Worm (Caenorhabditis elegans) whole organism, young adult: Measurements from ENCODE around the gene F28C6.8.
A peak's percentile ranks its signal among the peaks of the same experiment; 100 is the strongest.

ENCODE experiments used
- B0019.2 ChIP-seq: fragments of 200-800 bp; sonication (Bioruptor generic); conservative IDR thresholded peaks from 2 replicates; pipeline ENCODE4 v1.3.6; 2022; ENCODE audit warnings: missing genetic modification reagents, missing genetic modification characterization, missing compliant biosample characterization
- B0035.1 ChIP-seq: sonication (generic microtip); optimal IDR thresholded peaks from 2 replicates; lab custom pipeline; 2016; ENCODE audit warnings: missing genetic modification characterization, mild to moderate bottlenecking, missing compliant biosample characterization, missing genotype, missing genetic modification reagents
- B0336.3 ChIP-seq: fragments of 200-800 bp; sonication (Bioruptor generic); IDR thresholded peaks from 2 replicates; pipeline ENCODE4 v1.3.6; 2022; ENCODE audit warnings: missing genetic modification characterization, missing compliant biosample characterization
- C06A6.2 ChIP-seq: fragments of 200-800 bp; sonication (Bioruptor generic); conservative IDR thresholded peaks from 2 replicates; pipeline ENCODE4 v1.3.6; 2022; ENCODE audit warnings: missing genetic modification characterization, missing compliant biosample characterization
- C17E4.6 ChIP-seq: fragments of 200-800 bp; sonication (Bioruptor generic); IDR thresholded peaks from 2 replicates; pipeline ENCODE4 v1.3.6; 2022; ENCODE audit warnings: missing genetic modification reagents, missing genetic modification characterization, missing compliant biosample characterization
- D2030.7 ChIP-seq: fragments of 200-800 bp; sonication (Bioruptor generic); IDR thresholded peaks from 2 replicates; pipeline ENCODE4 v1.3.6; 2022; ENCODE audit warnings: missing genetic modification reagents, missing genetic modification characterization, missing compliant biosample characterization
- F22D6.2 ChIP-seq: sonication (generic microtip); optimal IDR thresholded peaks from 2 replicates; lab custom pipeline; 2016; ENCODE audit warnings: mild to moderate bottlenecking, missing genetic modification characterization, missing compliant biosample characterization
- F57A8.1 ChIP-seq: fragments of 200-800 bp; sonication (Bioruptor generic); optimal IDR thresholded peaks from 2 replicates; lab custom pipeline; 2018; ENCODE audit warnings: mild to moderate bottlenecking, missing genetic modification characterization, moderate library complexity, missing compliant biosample characterization
- ama-1 ChIP-seq, 3 experiments: fragments of 150-350 bp in 1 of 3; sonication (generic microtip) in 2 of 3; optimal IDR thresholded peaks; 2 replicates each; lab custom pipeline; 2014 to 2018; ENCODE audit warnings: missing biosample characterization in 2 of 3, missing genetic modification characterization in 2 of 3, missing genetic modification reagents in 2 of 3
- aptf-2 ChIP-seq: fragments of 200-800 bp; sonication (Bioruptor generic); conservative IDR thresholded peaks from 2 replicates; pipeline ENCODE4 v1.3.6; 2022; ENCODE audit warnings: missing genetic modification reagents, missing genetic modification characterization, missing compliant biosample characterization
- attf-3 ChIP-seq: fragments of 200-800 bp; sonication (Bioruptor generic); conservative IDR thresholded peaks from 2 replicates; pipeline ENCODE4 v1.3.6; 2022; ENCODE audit warnings: missing genetic modification reagents, missing genetic modification characterization, missing compliant biosample characterization
- attf-5 ChIP-seq: fragments of 200-800 bp; sonication (Bioruptor generic); optimal IDR thresholded peaks from 2 replicates; lab custom pipeline; 2018; ENCODE audit warnings: mild to moderate bottlenecking, missing genetic modification characterization, missing compliant biosample characterization
- bed-1 ChIP-seq: fragments of 200-800 bp; sonication (Bioruptor generic); IDR thresholded peaks from 2 replicates; pipeline ENCODE4 v1.3.6; 2022; ENCODE audit warnings: missing genetic modification reagents, missing genetic modification characterization, missing compliant biosample characterization
- bed-2 ChIP-seq: fragments of 200-800 bp; sonication (Bioruptor generic); IDR thresholded peaks from 2 replicates; pipeline ENCODE4 v1.3.6; 2022; ENCODE audit warnings: missing genetic modification reagents, missing genetic modification characterization, missing compliant biosample characterization
- ccch-3 ChIP-seq: fragments of 200-800 bp; sonication (Bioruptor generic); optimal IDR thresholded peaks from 2 replicates; lab custom pipeline; 2018; ENCODE audit warnings: mild to moderate bottlenecking, missing genetic modification characterization, missing compliant biosample characterization
- cebp-1 ChIP-seq, 2 experiments: fragments of 200-800 bp in 1 of 2; sonication (Bioruptor generic) in 1 of 2; sonication (generic microtip) in 1 of 2; IDR thresholded peaks in 1 of 2; optimal IDR thresholded peaks in 1 of 2; 2 replicates each; pipeline versions ENCODE4 v1.3.6 to Lab custom; 2017 to 2022; ENCODE audit warnings: missing compliant biosample characterization in 2 of 2, missing genetic modification characterization in 2 of 2, mild to moderate bottlenecking in 1 of 2, missing genetic modification reagents in 1 of 2, moderate library complexity in 1 of 2
- cebp-2 ChIP-seq: fragments of 200-800 bp; sonication (Bioruptor generic); IDR thresholded peaks from 2 replicates; pipeline ENCODE4 v1.3.6; 2022; ENCODE audit warnings: missing genetic modification characterization, missing compliant biosample characterization
- ceh-100 ChIP-seq: fragments of 200-800 bp; sonication (Bioruptor generic); IDR thresholded peaks from 2 replicates; pipeline ENCODE4 v1.3.6; 2022; ENCODE audit warnings: missing genetic modification reagents, missing genetic modification characterization, missing compliant biosample characterization
- ceh-27 ChIP-seq: fragments of 200-800 bp; sonication (Bioruptor generic); optimal IDR thresholded peaks from 2 replicates; lab custom pipeline; 2018; ENCODE audit warnings: mild to moderate bottlenecking, missing genetic modification characterization, moderate library complexity, missing compliant biosample characterization
- ceh-58 ChIP-seq: fragments of 200-800 bp; sonication (Bioruptor generic); IDR thresholded peaks from 2 replicates; pipeline ENCODE4 v1.3.6; 2022; ENCODE audit warnings: missing genetic modification characterization, missing compliant biosample characterization
- ceh-79 ChIP-seq: sonication (generic microtip); optimal IDR thresholded peaks from 2 replicates; lab custom pipeline; 2017; ENCODE audit warnings: mild to moderate bottlenecking, missing genetic modification characterization, missing compliant biosample characterization
- dox-1 ChIP-seq: fragments of 200-800 bp; sonication (Bioruptor generic); IDR thresholded peaks from 2 replicates; pipeline ENCODE4 v1.3.6; 2022; ENCODE audit warnings: missing genetic modification reagents, missing genetic modification characterization, missing compliant biosample characterization
- dpff-1 ChIP-seq: sonication (generic microtip); optimal IDR thresholded peaks from 2 replicates; lab custom pipeline; 2017; ENCODE audit warnings: mild to moderate bottlenecking, missing genetic modification characterization, missing compliant biosample characterization
- dpl-1 ChIP-seq: fragments of 150-350 bp; optimal IDR thresholded peaks from 2 replicates; lab custom pipeline; 2014; ENCODE audit warnings: missing biosample characterization, missing genetic modification reagents, missing genetic modification characterization
- hlh-12 ChIP-seq: sonication (generic microtip); optimal IDR thresholded peaks from 2 replicates; lab custom pipeline; 2016; ENCODE audit warnings: missing genetic modification characterization, missing compliant biosample characterization
- hmg-1.2 ChIP-seq: fragments of 200-800 bp; sonication (Bioruptor generic); IDR thresholded peaks from 2 replicates; pipeline ENCODE4 v1.3.6; 2022; ENCODE audit warnings: missing genetic modification reagents, missing genetic modification characterization, missing compliant biosample characterization
- hrde-1 ChIP-seq: sonication (generic microtip); optimal IDR thresholded peaks from 2 replicates; lab custom pipeline; 2016; ENCODE audit warnings: missing genetic modification characterization, mild to moderate bottlenecking, missing compliant biosample characterization, moderate library complexity, missing genotype, missing genetic modification reagents, borderline replicate concordance
- lag-1 ChIP-seq: fragments of 200-800 bp; sonication (Bioruptor generic); IDR thresholded peaks from 2 replicates; pipeline ENCODE4 v1.3.6; 2022; ENCODE audit warnings: missing genetic modification reagents, missing genetic modification characterization, missing compliant biosample characterization
- lin-35 ChIP-seq, 3 experiments: fragments of 150-350 bp in 2 of 3; sonication (generic microtip) in 1 of 3; optimal IDR thresholded peaks; 2 replicates each; lab custom pipeline; 2014 to 2018; ENCODE audit warnings: missing biosample characterization in 3 of 3, missing genetic modification characterization in 3 of 3, missing genetic modification reagents in 3 of 3
- lsl-1 ChIP-seq: fragments of 200-800 bp; sonication (Bioruptor generic); optimal IDR thresholded peaks from 2 replicates; lab custom pipeline; 2018; ENCODE audit warnings: mild to moderate bottlenecking, missing genetic modification characterization, moderate library complexity, missing compliant biosample characterization
- lsy-27 ChIP-seq: sonication (generic microtip); optimal IDR thresholded peaks from 2 replicates; lab custom pipeline; 2017; ENCODE audit warnings: missing genetic modification characterization, mild to moderate bottlenecking, missing compliant biosample characterization, antibody characterized with exemption, missing genotype, borderline replicate concordance; ENCODE audit not compliant: insufficient read depth
- madf-3 ChIP-seq: fragments of 200-800 bp; sonication (Bioruptor generic); IDR thresholded peaks from 2 replicates; pipeline ENCODE4 v1.3.6; 2022; ENCODE audit warnings: missing genetic modification reagents, missing genetic modification characterization, missing compliant biosample characterization
- madf-6 ChIP-seq: fragments of 200-800 bp; sonication (Bioruptor generic); IDR thresholded peaks from 2 replicates; pipeline ENCODE4 v1.3.6; 2022; ENCODE audit warnings: missing genetic modification reagents, missing genetic modification characterization, missing compliant biosample characterization
- madf-8 ChIP-seq: fragments of 200-800 bp; sonication (Bioruptor generic); conservative IDR thresholded peaks from 2 replicates; pipeline ENCODE4 v1.3.6; 2022; ENCODE audit warnings: missing genetic modification reagents, missing genetic modification characterization, missing compliant biosample characterization
- mcd-1 ChIP-seq: fragments of 200-800 bp; sonication (Bioruptor generic); IDR thresholded peaks from 2 replicates; pipeline ENCODE4 v1.3.6; 2022; ENCODE audit warnings: missing genetic modification reagents, missing genetic modification characterization, missing compliant biosample characterization
- mes-4 ChIP-seq: sonication (generic microtip); optimal IDR thresholded peaks from 2 replicates; lab custom pipeline; 2016; ENCODE audit warnings: missing genotype, missing genetic modification characterization, missing compliant biosample characterization
- mxl-1 ChIP-seq: sonication (generic microtip); optimal IDR thresholded peaks from 2 replicates; lab custom pipeline; 2016; ENCODE audit warnings: missing genetic modification characterization, missing compliant biosample characterization
- nhr-179 ChIP-seq: sonication (generic microtip); optimal IDR thresholded peaks from 2 replicates; lab custom pipeline; 2016; ENCODE audit warnings: mild to moderate bottlenecking, missing genetic modification characterization, missing compliant biosample characterization
- pha-4 ChIP-seq: fragments of 150-350 bp; sonication (generic microtip); optimal IDR thresholded peaks from 2 replicates; lab custom pipeline; 2014; ENCODE audit warnings: missing biosample characterization, missing genetic modification reagents, missing genetic modification characterization
- rec-8 ChIP-seq, 2 experiments: sonication (generic microtip); optimal IDR thresholded peaks; 2 replicates each; lab custom pipeline; 2016; ENCODE audit warnings: mild to moderate bottlenecking in 2 of 2, missing genetic modification characterization in 2 of 2, missing genetic modification reagents in 2 of 2, missing genotype in 2 of 2, missing biosample characterization in 1 of 2, missing compliant biosample characterization in 1 of 2, moderate library complexity in 1 of 2
- rpc-1 ChIP-seq, 2 experiments: fragments of 150-350 bp in 1 of 2; sonication (generic microtip) in 1 of 2; optimal IDR thresholded peaks; 2 replicates each; lab custom pipeline; 2014 to 2018; ENCODE audit warnings: missing biosample characterization in 1 of 2, missing genetic modification characterization in 1 of 2, missing genetic modification reagents in 1 of 2, missing genotype in 1 of 2
- somi-1 ChIP-seq: fragments of 200-800 bp; sonication (Bioruptor generic); optimal IDR thresholded peaks from 2 replicates; lab custom pipeline; 2018; ENCODE audit warnings: mild to moderate bottlenecking, missing genetic modification characterization, missing compliant biosample characterization
- sptf-2 ChIP-seq: fragments of 200-800 bp; sonication (Bioruptor generic); optimal IDR thresholded peaks from 2 replicates; lab custom pipeline; 2018; ENCODE audit warnings: mild to moderate bottlenecking, missing genetic modification characterization, missing compliant biosample characterization
- tbx-9 ChIP-seq: sonication (generic microtip); optimal IDR thresholded peaks from 2 replicates; lab custom pipeline; 2016; ENCODE audit warnings: borderline replicate concordance, missing genetic modification characterization, inconsistent platforms, missing compliant biosample characterization
- unc-62 ChIP-seq: fragments of 150-350 bp; optimal IDR thresholded peaks from 2 replicates; lab custom pipeline; 2014; ENCODE audit warnings: missing biosample characterization, missing genetic modification reagents, missing genetic modification characterization
- zfh-2 ChIP-seq: fragments of 200-800 bp; sonication (Bioruptor generic); conservative IDR thresholded peaks from 2 replicates; pipeline ENCODE4 v1.3.6; 2022; ENCODE audit warnings: missing genetic modification reagents, missing genetic modification characterization, missing compliant biosample characterization
- ztf-22 ChIP-seq: fragments of 200-800 bp; sonication (Bioruptor generic); optimal IDR thresholded peaks from 2 replicates; lab custom pipeline; 2018; ENCODE audit warnings: mild to moderate bottlenecking, missing genetic modification characterization, moderate library complexity, missing compliant biosample characterization

F28C6.8 gene

ce11 chrII:8561227-8561626, 45.4 kb upstream of the F28C6.8 start, which contains the start of gene iff-2 (continued):
- TF ChIP-seq D2030.7 (GFP tag; lab: Robert Waterston, UW): no peak
- peak; percentile 99 for TF ChIP-seq pha-4 (tag; lab: Kevin White, UChicago)
- TF ChIP-seq F22D6.2: peak; percentile 90
- TF ChIP-seq hmg-1.2: peak; percentile 95
- TF ChIP-seq madf-6 (GFP tag; lab: Robert Waterston, UW): no peak
- no peak; the same call in none of the 2 replicates for TF ChIP-seq dox-1 (GFP tag; lab: Robert Waterston, UW)
- TF ChIP-seq cebp-1 (GFP tag; IDR thresholded peaks at IDR 0.05; lab: Robert Waterston, UW): peak; percentile 89
- peak; percentile 97 for TF ChIP-seq cebp-1 (tag; optimal IDR thresholded peaks at IDR 0.05; lab: Kevin White, UChicago)
- peak; percentile 45; the same call in 1 of the 2 replicates for TF ChIP-seq aptf-2
- no peak for TF ChIP-seq mxl-1
- TF ChIP-seq rec-8 (tag; optimal IDR thresholded peaks at IDR 0.05; lab: Kevin White, UChicago): no peak
- peak; percentile 100 for TF ChIP-seq ceh-27 (GFP tag; lab: Kevin White, UChicago)
- no peak for TF ChIP-seq hlh-12 (tag; lab: Kevin White, UChicago)
- peak; percentile 6 for TF ChIP-seq rpc-1 (optimal IDR thresholded peaks at IDR 0.05; lab: Kevin White, UChicago)
- no peak for TF ChIP-seq rpc-1 (tag; optimal IDR thresholded peaks at IDR 0.05; lab: Kevin White, UChicago)
- no peak for TF ChIP-seq sptf-2 (GFP tag; lab: Kevin White, UChicago)
- peak; percentile 39 for TF ChIP-seq ccch-3 (GFP tag; lab: Kevin White, UChicago)
- peak; percentile 84; the same call in 1 of the 2 replicates for TF ChIP-seq bed-2 (GFP tag; lab: Robert Waterston, UW)
- no peak for TF ChIP-seq lsl-1 (GFP tag; lab: Kevin White, UChicago)
- TF ChIP-seq bed-1: no peak
- peak; percentile 89 for TF ChIP-seq ceh-100 (GFP tag; lab: Robert Waterston, UW)
- no peak for TF ChIP-seq ceh-58 (GFP tag; lab: Robert Waterston, UW)
- TF ChIP-seq attf-3 (GFP tag; lab: Robert Waterston, UW): peak; percentile 85
- TF ChIP-seq madf-8 (GFP tag; lab: Robert Waterston, UW): no peak
- peak; percentile 100 for TF ChIP-seq attf-5 (GFP tag; lab: Kevin White, UChicago)
- peak; percentile 78 for TF ChIP-seq B0035.1 (tag; lab: Kevin White, UChicago)
- TF ChIP-seq hrde-1 (tag; lab: Kevin White, UChicago): no peak
- TF ChIP-seq lag-1 (GFP tag; lab: Robert Waterston, UW): peak; percentile 29; the same call in 1 of the 2 replicates
- TF ChIP-seq lin-35 (GFP tag; optimal IDR thresholded peaks at IDR 0.05; lab: Kevin White, UChicago): peak; percentile 29 to 96 (median 79)
- TF ChIP-seq dpff-1 (tag; lab: Kevin White, UChicago): no peak
- 0 out of 2 replicates have a peak, but pooled peaks have one; percentile 51 for TF ChIP-seq cebp-2 (GFP tag; lab: Robert Waterston, UW)
- TF ChIP-seq unc-62: peak; percentile 87
- peak; percentile 95 for TF ChIP-seq ztf-22 (GFP tag; lab: Kevin White, UChicago)
- no peak for TF ChIP-seq nhr-179 (tag; lab: Kevin White, UChicago)
- peak; percentile 93 for TF ChIP-seq somi-1 (GFP tag; lab: Kevin White, UChicago)
- peak; percentile 16 for TF ChIP-seq F57A8.1
- TF ChIP-seq ama-1 (optimal IDR thresholded peaks at IDR 0.05; lab: Kevin White, UChicago): peak; percentile 68
- no peak for TF ChIP-seq ama-1 (GFP tag; optimal IDR thresholded peaks at IDR 0.05; lab: Kevin White, UChicago)
- TF ChIP-seq madf-3: peak; percentile 97; the same call in 1 of the 2 replicates
- no peak for TF ChIP-seq tbx-9 (tag; lab: Kevin White, UChicago)
- no peak for TF ChIP-seq ceh-79 (tag; lab: Kevin White, UChicago)
- peak; percentile 97 for TF ChIP-seq B0336.3 (GFP tag; lab: Robert Waterston, UW)
- peak; percentile 73 for TF ChIP-seq dpl-1 (GFP tag; lab: Kevin White, UChicago)
- TF ChIP-seq lsy-27: no peak
- peak; percentile 93 for TF ChIP-seq C17E4.6 (GFP tag; lab: Robert Waterston, UW)
- TF ChIP-seq C06A6.2 (GFP tag; lab: Robert Waterston, UW): peak; percentile 95
- no peak for TF ChIP-seq B0019.2 (GFP tag; lab: Robert Waterston, UW)
- TF ChIP-seq mes-4 (tag; lab: Kevin White, UChicago): no peak
- TF ChIP-seq zfh-2 (GFP tag; lab: Robert Waterston, UW): peak; percentile 95
- peak; percentile 100 for TF ChIP-seq mcd-1 (GFP tag; lab: Robert Waterston, UW)
